Fruit fly (Drosophila melanogaster) whole organism, embryonic: ENCODE results near the gene Ns1.

ENCODE experiments used
- Asciz ChIP-seq: fragments of 200-800 bp; sonication (Bioruptor generic); optimal IDR thresholded peaks from 2 replicates; lab custom pipeline; 2017; ENCODE audit warnings: missing biosample characterization, mild to moderate bottlenecking, missing genetic modification characterization, missing genetic modification reagents
- CG10979 ChIP-seq: fragments of 200-800 bp; sonication (Bioruptor generic); optimal IDR thresholded peaks from 2 replicates; lab custom pipeline; 2018; ENCODE audit warnings: missing biosample characterization, mild to moderate bottlenecking, missing genetic modification characterization, moderate library complexity
- CG11085 ChIP-seq: fragments of 200-800 bp; sonication (Bioruptor generic); IDR thresholded peaks from 2 replicates; pipeline ENCODE4 v1.3.6; 2022; ENCODE audit warnings: missing biosample characterization, missing genetic modification characterization
- CG11723 ChIP-seq: fragments of 200-800 bp; sonication (Bioruptor generic); optimal IDR thresholded peaks from 2 replicates; lab custom pipeline; 2017; ENCODE audit warnings: missing biosample characterization, mild to moderate bottlenecking, missing genetic modification characterization
- CG1603 ChIP-seq: fragments of 200-800 bp; sonication (Bioruptor generic); optimal IDR thresholded peaks from 2 replicates; lab custom pipeline; 2019; ENCODE audit warnings: missing biosample characterization, mild to moderate bottlenecking, missing genetic modification characterization, moderate library complexity
- CG16779 ChIP-seq: fragments of 200-800 bp; sonication (Bioruptor generic); IDR thresholded peaks from 2 replicates; pipeline ENCODE4 v1.3.6; 2022; ENCODE audit warnings: missing biosample characterization, missing genetic modification characterization
- CG16815 ChIP-seq: fragments of 200-800 bp; sonication (Bioruptor generic); optimal IDR thresholded peaks from 3 replicates; lab custom pipeline; 2017; ENCODE audit warnings: missing biosample characterization, mild to moderate bottlenecking, missing genetic modification characterization
- CG18262 ChIP-seq: fragments of 200-800 bp; optimal IDR thresholded peaks from 3 replicates; lab custom pipeline; 2019; ENCODE audit warnings: missing biosample characterization, mild to moderate bottlenecking, missing genetic modification characterization, moderate library complexity
- CG1832 ChIP-seq: fragments of 200-800 bp; sonication (Bioruptor generic); optimal IDR thresholded peaks from 2 replicates; lab custom pipeline; 2017; ENCODE audit warnings: missing biosample characterization, mild to moderate bottlenecking, missing genetic modification characterization, inconsistent platforms
- CG2678 ChIP-seq: fragments of 200-800 bp; sonication (Bioruptor generic); optimal IDR thresholded peaks from 3 replicates; lab custom pipeline; 2019; ENCODE audit warnings: missing biosample characterization, mild to moderate bottlenecking, missing genetic modification characterization, moderate library complexity
- CG4328 ChIP-seq: fragments of 200-800 bp; sonication (Bioruptor generic); optimal IDR thresholded peaks from 3 replicates; lab custom pipeline; 2017; ENCODE audit warnings: missing biosample characterization, missing genetic modification reagents, missing genetic modification characterization
- CG4424 ChIP-seq: fragments of 200-800 bp; sonication (Bioruptor generic); optimal IDR thresholded peaks from 3 replicates; lab custom pipeline; 2016; ENCODE audit warnings: missing biosample characterization, missing genetic modification characterization
- CG5180 ChIP-seq: fragments of 200-800 bp; sonication (Bioruptor generic); optimal IDR thresholded peaks from 3 replicates; lab custom pipeline; 2017; ENCODE audit warnings: missing biosample characterization, missing genetic modification characterization, mild to moderate bottlenecking, moderate library complexity, missing genetic modification reagents
- CG6683 ChIP-seq: fragments of 200-800 bp; sonication (Bioruptor generic); optimal IDR thresholded peaks from 2 replicates; lab custom pipeline; 2017; ENCODE audit warnings: missing biosample characterization, mild to moderate bottlenecking, missing genetic modification characterization, missing genetic modification reagents
- CG7357 ChIP-seq: fragments of 200-800 bp; sonication (Bioruptor generic); IDR thresholded peaks from 3 replicates; pipeline ENCODE4 v1.3.6; 2022; ENCODE audit warnings: missing biosample characterization, missing genetic modification characterization
- CG9797 ChIP-seq: fragments of 200-800 bp; sonication (Bioruptor generic); optimal IDR thresholded peaks from 3 replicates; lab custom pipeline; 2018; ENCODE audit warnings: missing biosample characterization, mild to moderate bottlenecking, missing genetic modification characterization
- CkIIα-i1 ChIP-seq: fragments of 200-800 bp; sonication (Bioruptor generic); IDR thresholded peaks from 2 replicates; pipeline ENCODE4 v1.3.6; 2022; ENCODE audit warnings: missing biosample characterization, missing genetic modification characterization
- CoRest ChIP-seq: fragments of 200-800 bp; sonication (Bioruptor generic); optimal IDR thresholded peaks from 3 replicates; lab custom pipeline; 2018; ENCODE audit warnings: missing biosample characterization, mild to moderate bottlenecking, missing genetic modification characterization, moderate library complexity
- Dek ChIP-seq: fragments of 200-800 bp; sonication (Bioruptor generic); optimal IDR thresholded peaks from 3 replicates; lab custom pipeline; 2019; ENCODE audit warnings: missing biosample characterization, mild to moderate bottlenecking, missing genetic modification characterization, moderate library complexity
- Fer1 ChIP-seq: fragments of 200-800 bp; sonication (Bioruptor generic); optimal IDR thresholded peaks from 2 replicates; lab custom pipeline; 2017; ENCODE audit warnings: missing biosample characterization, mild to moderate bottlenecking, missing genetic modification characterization
- Hr39 ChIP-seq: fragments of >200 bp; optimal IDR thresholded peaks from 2 replicates; lab custom pipeline; 2017
- MESR4 ChIP-seq: fragments of 200-800 bp; sonication (Bioruptor generic); optimal IDR thresholded peaks from 2 replicates; lab custom pipeline; 2018; ENCODE audit warnings: missing biosample characterization, mild to moderate bottlenecking, missing genetic modification characterization, moderate library complexity
- Mrtf ChIP-seq: fragments of 200-800 bp; sonication (Bioruptor generic); IDR thresholded peaks from 3 replicates; pipeline ENCODE4 v1.3.6; 2022; ENCODE audit warnings: missing biosample characterization, missing genetic modification characterization
- Opbp ChIP-seq: fragments of 200-800 bp; sonication (Bioruptor generic); IDR thresholded peaks from 3 replicates; pipeline ENCODE4 v1.3.6; 2022; ENCODE audit warnings: missing biosample characterization, missing genetic modification characterization; ENCODE audit not compliant: partially characterized antibody
- Pdp1 ChIP-seq, 2 experiments: fragments of 200-800 bp; sonication (Bioruptor generic); optimal IDR thresholded peaks; 3 replicates each; lab custom pipeline; 2016; ENCODE audit warnings: missing biosample characterization in 2 of 2, missing genetic modification characterization in 2 of 2, mild to moderate bottlenecking in 1 of 2, moderate library complexity in 1 of 2
- Rx ChIP-seq: fragments of 200-800 bp; sonication (Bioruptor generic); IDR thresholded peaks from 2 replicates; pipeline ENCODE4 v1.3.6; 2022; ENCODE audit warnings: missing biosample characterization, missing genetic modification characterization
- Ssrp ChIP-seq: fragments of 200-800 bp; sonication (Bioruptor generic); optimal IDR thresholded peaks from 2 replicates; lab custom pipeline; 2018; ENCODE audit warnings: missing biosample characterization, mild to moderate bottlenecking, missing genetic modification characterization, moderate library complexity
- Stat92E ChIP-seq, 3 experiments: fragments of >200 bp in 2 of 3; fragments of 200-800 bp in 1 of 3; sonication (Bioruptor generic) in 1 of 3; optimal IDR thresholded peaks; 2 replicates each; lab custom pipeline; 2017 to 2019; ENCODE audit warnings: missing biosample characterization in 3 of 3, missing genetic modification characterization in 3 of 3, mild to moderate bottlenecking in 1 of 3, moderate library complexity in 1 of 3
- TFAM ChIP-seq: fragments of 200-800 bp; sonication (Bioruptor generic); optimal IDR thresholded peaks from 2 replicates; lab custom pipeline; 2017; ENCODE audit warnings: missing biosample characterization, missing genetic modification characterization, inconsistent platforms
- amos ChIP-seq: fragments of 200-800 bp; sonication (Bioruptor generic); IDR thresholded peaks from 2 replicates; pipeline ENCODE4 v1.3.6; 2022; ENCODE audit warnings: missing biosample characterization, missing genetic modification characterization; ENCODE audit not compliant: partially characterized antibody
- dan ChIP-seq: fragments of 200-800 bp; sonication (Bioruptor generic); IDR thresholded peaks from 2 replicates; pipeline ENCODE4 v1.3.6; 2022; ENCODE audit warnings: missing biosample characterization, missing genetic modification characterization
- dati ChIP-seq: fragments of 200-800 bp; sonication (Bioruptor generic); IDR thresholded peaks from 2 replicates; pipeline ENCODE4 v1.3.6; 2022; ENCODE audit warnings: missing biosample characterization, missing genetic modification characterization
- dmrt11E ChIP-seq: fragments of 200-800 bp; sonication (Bioruptor generic); optimal IDR thresholded peaks from 3 replicates; lab custom pipeline; 2018; ENCODE audit warnings: missing biosample characterization, mild to moderate bottlenecking, missing genetic modification characterization, moderate library complexity
- dpn ChIP-seq, 2 experiments: fragments of 200-800 bp; sonication (Bioruptor generic); optimal IDR thresholded peaks; 3 replicates each; lab custom pipeline; 2016; ENCODE audit warnings: missing biosample characterization in 2 of 2, missing genetic modification characterization in 2 of 2
- ewg ChIP-seq: fragments of 200-800 bp; sonication (Bioruptor generic); optimal IDR thresholded peaks from 3 replicates; lab custom pipeline; 2017; ENCODE audit warnings: mild to moderate bottlenecking, missing biosample characterization, missing genetic modification reagents, missing genetic modification characterization
- fru ChIP-seq: fragments of >200 bp; optimal IDR thresholded peaks from 2 replicates; lab custom pipeline; 2017
- gce ChIP-seq: fragments of 200-800 bp; sonication (Bioruptor generic); IDR thresholded peaks from 3 replicates; pipeline ENCODE4 v1.3.6; 2022; ENCODE audit warnings: missing biosample characterization, missing genetic modification characterization
- gcm ChIP-seq: fragments of 200-800 bp; sonication (Bioruptor generic); optimal IDR thresholded peaks from 2 replicates; lab custom pipeline; 2019; ENCODE audit warnings: missing biosample characterization, mild to moderate bottlenecking, missing genetic modification characterization, moderate library complexity
- jumu ChIP-seq: fragments of 200-800 bp; sonication (Bioruptor generic); optimal IDR thresholded peaks from 3 replicates; lab custom pipeline; 2016; ENCODE audit warnings: missing biosample characterization, missing genetic modification characterization
- nmo ChIP-seq: fragments of 200-800 bp; sonication (Bioruptor generic); optimal IDR thresholded peaks from 2 replicates; lab custom pipeline; 2018; ENCODE audit warnings: missing biosample characterization, mild to moderate bottlenecking, missing genetic modification characterization, moderate library complexity
- odd ChIP-seq: fragments of 200-800 bp; sonication (Bioruptor generic); optimal IDR thresholded peaks from 2 replicates; lab custom pipeline; 2017; ENCODE audit warnings: missing biosample characterization, mild to moderate bottlenecking, missing genetic modification characterization
- otp ChIP-seq: fragments of 200-800 bp; sonication (Bioruptor generic); IDR thresholded peaks from 3 replicates; pipeline ENCODE4, ENCODE4 v1.3.6; 2022; ENCODE audit warnings: missing biosample characterization, missing genetic modification characterization
- pb ChIP-seq: fragments of 200-800 bp; sonication (Bioruptor generic); optimal IDR thresholded peaks from 3 replicates; lab custom pipeline; 2016; ENCODE audit warnings: missing biosample characterization, missing genetic modification characterization
- pfk ChIP-seq: fragments of 200-800 bp; sonication (Bioruptor generic); optimal IDR thresholded peaks from 2 replicates; lab custom pipeline; 2018; ENCODE audit warnings: missing biosample characterization, mild to moderate bottlenecking, missing genetic modification characterization, moderate library complexity
- phol ChIP-seq: fragments of 200-800 bp; sonication (Bioruptor generic); optimal IDR thresholded peaks from 3 replicates; lab custom pipeline; 2018; ENCODE audit warnings: missing biosample characterization, mild to moderate bottlenecking, missing genetic modification characterization, moderate library complexity
- pnt ChIP-seq: fragments of 200-800 bp; sonication (Bioruptor generic); optimal IDR thresholded peaks from 3 replicates; lab custom pipeline; 2016; ENCODE audit warnings: missing biosample characterization, missing genetic modification characterization
- scrt ChIP-seq: fragments of 200-800 bp; sonication (Bioruptor generic); optimal IDR thresholded peaks from 2 replicates; lab custom pipeline; 2018; ENCODE audit warnings: missing biosample characterization, mild to moderate bottlenecking, missing genetic modification characterization, moderate library complexity
- sim ChIP-seq: fragments of 200-800 bp; sonication (Bioruptor generic); IDR thresholded peaks from 2 replicates; pipeline ENCODE4 v1.3.6; 2022; ENCODE audit warnings: missing biosample characterization, missing genetic modification characterization
- sob ChIP-seq: fragments of 200-800 bp; sonication (Bioruptor generic); IDR thresholded peaks from 2 replicates; pipeline ENCODE4 v1.3.6; 2022; ENCODE audit warnings: missing biosample characterization, missing genetic modification characterization
- ssp ChIP-seq: fragments of 200-800 bp; sonication (Bioruptor generic); IDR thresholded peaks from 2 replicates; pipeline ENCODE4 v1.3.6; 2022; ENCODE audit warnings: missing biosample characterization, missing genetic modification characterization
- tap ChIP-seq: fragments of 200-800 bp; optimal IDR thresholded peaks from 3 replicates; lab custom pipeline; 2019; ENCODE audit warnings: missing biosample characterization, mild to moderate bottlenecking, missing genetic modification characterization, moderate library complexity

The Ns1 gene

DNA sequence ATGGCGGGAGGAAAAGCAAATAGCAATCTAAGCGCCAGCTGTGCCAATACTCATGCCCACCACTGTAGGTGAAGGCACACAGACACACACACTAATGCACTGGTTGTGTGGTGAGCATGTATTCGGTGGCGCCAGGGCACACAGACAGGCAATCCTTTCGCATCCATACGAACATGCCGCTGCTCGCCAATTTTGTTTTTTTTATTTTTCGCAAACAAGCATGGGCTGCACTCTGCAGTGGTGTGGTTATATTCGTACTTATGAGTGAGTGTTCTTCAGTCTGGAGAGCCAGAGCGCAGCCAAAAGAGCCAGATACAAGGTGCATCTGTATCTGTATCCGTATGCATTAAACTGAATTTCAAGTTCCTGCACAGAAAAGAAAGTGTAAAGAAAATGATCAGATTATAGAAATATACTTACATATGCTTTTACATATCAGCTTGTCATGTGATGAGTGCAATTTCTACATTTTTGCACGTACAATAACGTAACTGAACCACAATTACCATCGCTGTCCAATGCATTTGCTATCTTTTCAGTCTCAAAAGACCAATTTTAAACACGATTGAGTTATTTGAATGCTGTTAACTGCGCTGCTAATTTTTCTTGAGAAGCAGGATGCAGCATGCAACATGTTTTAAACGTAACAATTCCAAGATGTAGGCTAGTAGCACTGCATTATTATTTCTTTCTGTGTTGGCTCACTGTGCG is 13.2 kb downstream of the Ns1 start (continued):
- TF ChIP-seq CG4328 (GFP tag; lab: Kevin White, UChicago) (no peak), CG6683 (GFP tag; lab: Kevin White, UChicago) (no peak), CG2678 (tag; lab: Kevin White, UChicago) (peak; percentile 32), ewg (GFP tag; lab: Kevin White, UChicago) (peak; percentile 46), pb (GFP tag; lab: Kevin White, UChicago) (no peak), CG11723 (GFP tag; lab: Kevin White, UChicago) (peak; percentile 3), fru (lab: Kevin White, UChicago) (no peak), tap (tag; lab: Kevin White, UChicago) (no peak), Ssrp (peak; percentile 45), nmo (GFP tag; lab: Kevin White, UChicago) (peak; percentile 52), Dek (no peak), CG9797 (GFP tag; lab: Kevin White, UChicago) (no peak), Stat92E (GFP tag; optimal IDR thresholded peaks at IDR 0.05; lab: Kevin White, UChicago) (no peak), CG18262 (tag; lab: Kevin White, UChicago) (peak; percentile 25), gce (GFP tag; lab: Robert Waterston, UW) (no peak), scrt (GFP tag; lab: Kevin White, UChicago) (no peak), CG16779 (GFP tag; lab: Robert Waterston, UW) (no peak), dmrt11E (tag; lab: Kevin White, UChicago) (peak; percentile 18), otp (no peak), ssp (GFP tag; lab: Robert Waterston, UW) (no peak), pnt (peak; percentile 10), Rx (GFP tag; lab: Robert Waterston, UW) (no peak), MESR4 (GFP tag; lab: Kevin White, UChicago) (no peak), CG11085 (GFP tag; lab: Robert Waterston, UW) (no peak), CG7357 (no peak), CG1603 (peak; percentile 18), phol (tag; lab: Kevin White, UChicago) (peak; percentile 49), Pdp1 (GFP tag; optimal IDR thresholded peaks at IDR 0.05; lab: Kevin White, UChicago) (peak in 1 of 2 experiments; percentile 7), Asciz (GFP tag; lab: Kevin White, UChicago) (peak; percentile 24), sob (GFP tag; lab: Robert Waterston, UW) (no peak), CG16815 (no peak), dpn (GFP tag; optimal IDR thresholded peaks at IDR 0.05; lab: Kevin White, UChicago) (peak in 1 of 2 experiments; percentile 8), CG5180 (no peak), CG4424 (peak; percentile 30), CG10979 (tag; lab: Kevin White, UChicago) (peak; percentile 38), Fer1 (GFP tag; lab: Kevin White, UChicago) (no peak)

- TF ChIP-seq TFAM: no peak
- no peak for TF ChIP-seq CkIIα-i1 (GFP tag; lab: Robert Waterston, UW)
- TF ChIP-seq Mrtf (GFP tag; lab: Robert Waterston, UW): no peak
- TF ChIP-seq amos (GFP tag; lab: Robert Waterston, UW): no peak
- no peak for TF ChIP-seq Opbp (GFP tag; lab: Robert Waterston, UW)
- TF ChIP-seq odd (GFP tag; lab: Kevin White, UChicago): no peak
- TF ChIP-seq dati (GFP tag; lab: Robert Waterston, UW): no peak
- no peak for TF ChIP-seq gcm
- no peak for TF ChIP-seq pfk (GFP tag; lab: Kevin White, UChicago)
- no peak for TF ChIP-seq jumu (GFP tag; lab: Kevin White, UChicago)
- TF ChIP-seq Hr39 (lab: Kevin White, UChicago): no peak
- no peak for TF ChIP-seq nmo (GFP tag; lab: Kevin White, UChicago)
- no peak for TF ChIP-seq CoRest (tag; lab: Kevin White, UChicago)
- no peak for TF ChIP-seq sim (GFP tag; lab: Robert Waterston, UW)
- TF ChIP-seq dpn (GFP tag; optimal IDR thresholded peaks at IDR 0.05; lab: Kevin White, UChicago): no peak
- TF ChIP-seq dan (GFP tag; lab: Robert Waterston, UW): no peak
- TF ChIP-seq CG16815: no peak
- TF ChIP-seq CG1832 (GFP tag; lab: Kevin White, UChicago): no peak
These were observed 15.6 kb downstream of the Ns1 start for dm6 chr3R:17056905-17057251.
